Worm (Caenorhabditis elegans) whole organism, late embryonic: ENCODE data around the gene klo-2.

Source experiments
- C08G9.2 ChIP-seq: sonication (generic microtip); optimal IDR thresholded peaks from 2 replicates; lab custom pipeline; 2016; ENCODE audit warnings: mild to moderate bottlenecking, missing genetic modification characterization, moderate library complexity, missing compliant biosample characterization
- T23F11.4 ChIP-seq: fragments of 200-800 bp; sonication (Bioruptor generic); optimal IDR thresholded peaks from 2 replicates; lab custom pipeline; 2018; ENCODE audit warnings: mild to moderate bottlenecking, missing genetic modification characterization, missing compliant biosample characterization
- ahr-1 ChIP-seq: sonication (generic microtip); optimal IDR thresholded peaks from 2 replicates; lab custom pipeline; 2016; ENCODE audit warnings: missing genetic modification characterization, missing compliant biosample characterization
- ama-1 ChIP-seq: fragments of 150-350 bp; optimal IDR thresholded peaks from 2 replicates; lab custom pipeline; 2014
- ceh-14 ChIP-seq: sonication (generic microtip); optimal IDR thresholded peaks from 2 replicates; lab custom pipeline; 2016; ENCODE audit warnings: missing genotype, missing genetic modification characterization, missing compliant biosample characterization
- ceh-18 ChIP-seq: sonication (generic microtip); optimal IDR thresholded peaks from 2 replicates; lab custom pipeline; 2016; ENCODE audit warnings: missing genetic modification characterization, missing compliant biosample characterization
- ceh-30 ChIP-seq: fragments of 150-350 bp; optimal IDR thresholded peaks from 2 replicates; lab custom pipeline; 2014; ENCODE audit warnings: missing biosample characterization, missing genetic modification characterization
- ceh-31 ChIP-seq: sonication (generic microtip); optimal IDR thresholded peaks from 2 replicates; lab custom pipeline; 2016; ENCODE audit warnings: missing genetic modification characterization, missing compliant biosample characterization
- ceh-34 ChIP-seq: sonication (generic microtip); optimal IDR thresholded peaks from 2 replicates; lab custom pipeline; 2016; ENCODE audit warnings: mild to moderate bottlenecking, missing genetic modification characterization, missing compliant biosample characterization
- ceh-48 ChIP-seq: sonication (generic microtip); optimal IDR thresholded peaks from 2 replicates; lab custom pipeline; 2016; ENCODE audit warnings: missing genetic modification characterization, inconsistent platforms, missing compliant biosample characterization
- ceh-6 ChIP-seq: fragments of 200-800 bp; sonication (Bioruptor generic); optimal IDR thresholded peaks from 2 replicates; lab custom pipeline; 2018; ENCODE audit warnings: mild to moderate bottlenecking, missing genetic modification characterization, missing compliant biosample characterization
- dmd-4 ChIP-seq: sonication (generic microtip); optimal IDR thresholded peaks from 2 replicates; lab custom pipeline; 2016; ENCODE audit warnings: borderline replicate concordance, missing genetic modification characterization, missing compliant biosample characterization
- elt-2 ChIP-seq: sonication (generic microtip); optimal IDR thresholded peaks from 2 replicates; lab custom pipeline; 2016; ENCODE audit warnings: missing genetic modification reagents, missing genetic modification characterization, missing compliant biosample characterization
- elt-4 ChIP-seq: sonication (generic microtip); optimal IDR thresholded peaks from 2 replicates; lab custom pipeline; 2016; ENCODE audit warnings: missing genetic modification characterization, missing compliant biosample characterization
- eyg-1 ChIP-seq: sonication (generic microtip); optimal IDR thresholded peaks from 2 replicates; lab custom pipeline; 2016; ENCODE audit warnings: missing genotype, missing genetic modification characterization, missing compliant biosample characterization
- fkh-10 ChIP-seq: fragments of 150-350 bp; optimal IDR thresholded peaks from 2 replicates; lab custom pipeline; 2014; ENCODE audit warnings: missing biosample characterization, missing genetic modification reagents, missing genetic modification characterization
- hlh-15 ChIP-seq: sonication (generic microtip); optimal IDR thresholded peaks from 2 replicates; lab custom pipeline; 2016; ENCODE audit warnings: missing genetic modification characterization, missing compliant biosample characterization
- lin-11 ChIP-seq: fragments of 200-800 bp; sonication (Bioruptor generic); optimal IDR thresholded peaks from 2 replicates; lab custom pipeline; 2018; ENCODE audit warnings: mild to moderate bottlenecking, missing genetic modification characterization, missing compliant biosample characterization
- mec-3 ChIP-seq: sonication (generic microtip); optimal IDR thresholded peaks from 2 replicates; lab custom pipeline; 2016; ENCODE audit warnings: borderline replicate concordance, missing genetic modification characterization, missing compliant biosample characterization
- nfya-1 ChIP-seq: sonication (generic microtip); optimal IDR thresholded peaks from 2 replicates; lab custom pipeline; 2017; ENCODE audit warnings: missing genetic modification characterization, mild to moderate bottlenecking, missing compliant biosample characterization, antibody characterized with exemption, moderate library complexity
- npax-4 ChIP-seq: sonication (generic microtip); optimal IDR thresholded peaks from 2 replicates; lab custom pipeline; 2016; ENCODE audit warnings: missing genetic modification characterization, missing compliant biosample characterization
- pat-9 ChIP-seq: fragments of 200-800 bp; sonication (Bioruptor generic); optimal IDR thresholded peaks from 2 replicates; lab custom pipeline; 2018; ENCODE audit warnings: mild to moderate bottlenecking, missing genetic modification characterization, moderate library complexity, missing compliant biosample characterization
- pax-1 ChIP-seq: fragments of 150-350 bp; optimal IDR thresholded peaks from 2 replicates; lab custom pipeline; 2014; ENCODE audit warnings: missing biosample characterization, missing genetic modification characterization
- pha-2 ChIP-seq: sonication (generic microtip); optimal IDR thresholded peaks from 2 replicates; lab custom pipeline; 2017; ENCODE audit warnings: mild to moderate bottlenecking, missing genetic modification characterization, missing compliant biosample characterization
- pha-4 ChIP-seq: fragments of 150-350 bp; optimal IDR thresholded peaks from 2 replicates; lab custom pipeline; 2018; ENCODE audit warnings: missing biosample characterization, missing genetic modification reagents, missing genetic modification characterization
- pqm-1 ChIP-seq: sonication (generic microtip); optimal IDR thresholded peaks from 2 replicates; lab custom pipeline; 2016; ENCODE audit warnings: missing genetic modification characterization, missing compliant biosample characterization
- tbx-2 ChIP-seq: sonication (generic microtip); optimal IDR thresholded peaks from 2 replicates; lab custom pipeline; 2016; ENCODE audit warnings: missing genetic modification characterization, missing compliant biosample characterization
- unc-42 ChIP-seq: sonication (generic microtip); optimal IDR thresholded peaks from 2 replicates; lab custom pipeline; 2016; ENCODE audit warnings: missing genotype, missing genetic modification characterization, missing compliant biosample characterization
- unc-55 ChIP-seq: sonication (generic microtip); optimal IDR thresholded peaks from 2 replicates; lab custom pipeline; 2017; ENCODE audit warnings: missing biosample characterization, missing genetic modification reagents, missing genetic modification characterization
- ztf-16 ChIP-seq: sonication (generic microtip); optimal IDR thresholded peaks from 2 replicates; lab custom pipeline; 2017; ENCODE audit warnings: missing genetic modification characterization, missing compliant biosample characterization

The klo-2 gene

ce11 chrIII:2418159-2418658 lies 27.8 kb upstream of the klo-2 start, which contains the start of the genes W04B5.5 and W04B5.3:
TSS of gene W04B5.5 (minus strand) at chrIII:2418209.
TSS of gene W04B5.3 (plus strand) at chrIII:2418514.
- TF ChIP-seq eyg-1 (tag; lab: Kevin White, UChicago), result no peak
- TF ChIP-seq elt-2 (tag; lab: Kevin White, UChicago), result peak; percentile 76
- TF ChIP-seq nfya-1 (tag; lab: Kevin White, UChicago), result peak; percentile 57
- TF ChIP-seq ceh-31 (tag; lab: Kevin White, UChicago), result peak; percentile 13
- TF ChIP-seq, all 69 proteins: peak for 3

ce11 chrIII:2418981-2419380 lies 27.0 kb upstream of the klo-2 start:
- no peak for TF ChIP-seq ceh-14 (tag; lab: Kevin White, UChicago)
- no peak for TF ChIP-seq ceh-18 (tag; lab: Kevin White, UChicago)
- no peak for TF ChIP-seq pax-1
- no peak for TF ChIP-seq ceh-31 (tag; lab: Kevin White, UChicago)

- TF ChIP-seq ceh-48 (tag; lab: Kevin White, UChicago) (peak; percentile 59), tbx-2 (tag; lab: Kevin White, UChicago) (no peak)
Measured at ce11 chrIII:2419504-2419903, 26.5 kb upstream of the klo-2 start.

- TF ChIP-seq ceh-34 (tag; lab: Kevin White, UChicago), result no peak
- TF ChIP-seq ama-1 (lab: Kevin White, UChicago), result no peak
- no peak for TF ChIP-seq pha-2
- no peak for TF ChIP-seq pha-4 (tag; lab: Kevin White, UChicago)
- TF ChIP-seq fkh-10, result no peak
- TF ChIP-seq mec-3 (tag; lab: Kevin White, UChicago), result no peak
- no peak for TF ChIP-seq ahr-1 (tag; lab: Kevin White, UChicago)
- TF ChIP-seq nfya-1 (tag; lab: Kevin White, UChicago), result no peak
- no peak for TF ChIP-seq npax-4 (tag; lab: Kevin White, UChicago)
- TF ChIP-seq pat-9 (tag; lab: Kevin White, UChicago), result no peak
- TF ChIP-seq ceh-6 (GFP tag; lab: Kevin White, UChicago), result no peak
- no peak for TF ChIP-seq T23F11.4
- TF ChIP-seq pax-1, result no peak
- no peak for TF ChIP-seq C08G9.2
- no peak for TF ChIP-seq lin-11 (tag; lab: Kevin White, UChicago)
- no peak for TF ChIP-seq elt-4 (tag; lab: Kevin White, UChicago)
Measured at ce11 chrIII:2421226-2421625, 24.8 kb upstream of the klo-2 start.

ce11 chrIII:2423638-2424037 lies 22.4 kb upstream of the klo-2 start:
- TF ChIP-seq tbx-2 (tag; lab: Kevin White, UChicago) (no peak), pqm-1 (tag; lab: Kevin White, UChicago) (no peak), ceh-30 (tag; lab: Kevin White, UChicago) (no peak), ceh-34 (tag; lab: Kevin White, UChicago) (no peak), ceh-48 (tag; lab: Kevin White, UChicago) (peak; percentile 6), ceh-6 (GFP tag; lab: Kevin White, UChicago) (no peak), ztf-16 (tag; lab: Kevin White, UChicago) (no peak)

ce11 chrIII:2424783-2425329 lies 21.2 kb upstream of the klo-2 start:
- TF ChIP-seq ceh-31 (tag; lab: Kevin White, UChicago) (peak; percentile 7), unc-42 (tag; lab: Kevin White, UChicago) (no peak)

- TF ChIP-seq dmd-4 (tag; lab: Kevin White, UChicago) (no peak), tbx-2 (tag; lab: Kevin White, UChicago) (peak; percentile 17), ceh-48 (tag; lab: Kevin White, UChicago) (peak; percentile 76), pha-2 (no peak), unc-55 (peak; percentile 52), ceh-6 (GFP tag; lab: Kevin White, UChicago) (no peak), pat-9 (tag; lab: Kevin White, UChicago) (no peak), ceh-31 (tag; lab: Kevin White, UChicago) (peak; percentile 50), nfya-1 (tag; lab: Kevin White, UChicago) (peak; percentile 40), hlh-15 (tag; lab: Kevin White, UChicago) (no peak), unc-42 (tag; lab: Kevin White, UChicago) (peak; percentile 11)
Measured at ce11 chrIII:2426122-2426521, 19.9 kb upstream of the klo-2 start, which contains the start of gene W04B5.8. TSS of gene W04B5.8 (plus strand) at chrIII:2426316.
